Worm (Caenorhabditis elegans) whole organism, L1 larva: ENCODE data around the gene Y56A3A.22.

ENCODE experiments used
- C16A3.4 ChIP-seq: fragments of 150-350 bp; optimal IDR thresholded peaks from 2 replicates; lab custom pipeline; 2014; ENCODE audit warnings: missing biosample characterization, missing genetic modification characterization
- alr-1 ChIP-seq: fragments of 200-800 bp; sonication (Bioruptor generic); optimal IDR thresholded peaks from 2 replicates; lab custom pipeline; 2018; ENCODE audit warnings: borderline replicate concordance, mild to moderate bottlenecking, missing genetic modification characterization, missing compliant biosample characterization
- aly-2 ChIP-seq: fragments of 150-350 bp; optimal IDR thresholded peaks from 2 replicates; lab custom pipeline; 2014; ENCODE audit warnings: missing biosample characterization, missing genetic modification characterization
- ama-1 ChIP-seq: fragments of 150-350 bp; optimal IDR thresholded peaks from 2 replicates; lab custom pipeline; 2014
- ceh-63 ChIP-seq: fragments of 200-800 bp; sonication (Bioruptor generic); optimal IDR thresholded peaks from 2 replicates; lab custom pipeline; 2018; ENCODE audit warnings: mild to moderate bottlenecking, missing genetic modification characterization, missing compliant biosample characterization
- ceh-90 ChIP-seq: sonication (generic microtip); optimal IDR thresholded peaks from 2 replicates; lab custom pipeline; 2016; ENCODE audit warnings: missing genetic modification characterization, missing compliant biosample characterization
- ces-1 ChIP-seq: fragments of 150-350 bp; optimal IDR thresholded peaks from 2 replicates; lab custom pipeline; 2014; ENCODE audit warnings: missing biosample characterization, missing genetic modification reagents, missing genetic modification characterization
- efl-1 ChIP-seq, 4 experiments: fragments of 150-350 bp; optimal IDR thresholded peaks in 3 of 4; peaks in 1 of 4; 1 replicate in 1 of 4; 2 replicates in 3 of 4; lab custom pipeline; 2014; ENCODE audit warnings: missing biosample characterization in 2 of 4, missing genetic modification characterization in 2 of 4, missing genetic modification reagents in 2 of 4
- egl-13 ChIP-seq: sonication (generic microtip); optimal IDR thresholded peaks from 2 replicates; lab custom pipeline; 2016; ENCODE audit warnings: missing genotype, missing genetic modification reagents, missing genetic modification characterization, missing compliant biosample characterization
- elt-2 ChIP-seq: sonication (generic microtip); optimal IDR thresholded peaks from 2 replicates; lab custom pipeline; 2016; ENCODE audit warnings: missing genetic modification characterization, mild to moderate bottlenecking, inconsistent platforms, missing compliant biosample characterization, missing genetic modification reagents
- elt-3 ChIP-seq, 6 experiments: fragments of 150-350 bp in 1 of 6; sonication (generic microtip); optimal IDR thresholded peaks; 2 replicates each; lab custom pipeline; 2017 to 2018; ENCODE audit warnings: missing biosample characterization in 6 of 6, missing genetic modification characterization in 6 of 6, inconsistent platforms in 1 of 6
- fkh-10 ChIP-seq: sonication (generic microtip); optimal IDR thresholded peaks from 2 replicates; lab custom pipeline; 2017; ENCODE audit warnings: missing biosample characterization, missing genetic modification reagents, missing genetic modification characterization
- fkh-4 ChIP-seq: sonication (generic microtip); optimal IDR thresholded peaks from 2 replicates; lab custom pipeline; 2016; ENCODE audit warnings: missing compliant biosample characterization, missing genetic modification characterization, borderline replicate concordance
- fkh-8 ChIP-seq: sonication (generic microtip); optimal IDR thresholded peaks from 2 replicates; lab custom pipeline; 2016; ENCODE audit warnings: mild to moderate bottlenecking, missing genetic modification characterization, missing compliant biosample characterization
- fos-1 ChIP-seq: fragments of 150-350 bp; optimal IDR thresholded peaks from 2 replicates; lab custom pipeline; 2014; ENCODE audit warnings: missing biosample characterization, missing genetic modification characterization
- grh-1 ChIP-seq: fragments of 200-800 bp; sonication (Bioruptor generic); IDR thresholded peaks from 2 replicates; pipeline ENCODE4 v1.3.6; 2022; ENCODE audit warnings: missing genetic modification reagents, missing genetic modification characterization, missing compliant biosample characterization
- hlh-17 ChIP-seq: fragments of 200-800 bp; sonication (Bioruptor generic); optimal IDR thresholded peaks from 2 replicates; lab custom pipeline; 2018; ENCODE audit warnings: missing genetic modification characterization, mild to moderate bottlenecking, missing compliant biosample characterization, moderate library complexity, borderline replicate concordance
- hpl-2 ChIP-seq: fragments of 150-350 bp; optimal IDR thresholded peaks from 2 replicates; lab custom pipeline; 2014; ENCODE audit warnings: missing biosample characterization, missing genetic modification reagents, missing genetic modification characterization
- lin-14 ChIP-seq: fragments of 200-800 bp; sonication (Bioruptor generic); optimal IDR thresholded peaks from 2 replicates; lab custom pipeline; 2018; ENCODE audit warnings: mild to moderate bottlenecking, missing genetic modification characterization, moderate library complexity, missing compliant biosample characterization
- lin-35 ChIP-seq, 2 experiments: fragments of 150-350 bp; optimal IDR thresholded peaks; 2 replicates each; lab custom pipeline; 2014; ENCODE audit warnings: missing biosample characterization in 2 of 2, missing genetic modification characterization in 2 of 2, missing genetic modification reagents in 2 of 2
- lin-39 ChIP-seq: fragments of 150-350 bp; optimal IDR thresholded peaks from 2 replicates; lab custom pipeline; 2014; ENCODE audit warnings: missing biosample characterization, missing genetic modification reagents, missing genetic modification characterization
- lir-3 ChIP-seq: sonication (generic microtip); optimal IDR thresholded peaks from 2 replicates; lab custom pipeline; 2016; ENCODE audit warnings: mild to moderate bottlenecking, missing genetic modification characterization, moderate library complexity, missing compliant biosample characterization; ENCODE audit not compliant: poor library complexity
- lsy-2 ChIP-seq, 2 experiments: fragments of 150-350 bp; optimal IDR thresholded peaks; 2 replicates each; lab custom pipeline; 2014; ENCODE audit warnings: missing biosample characterization in 2 of 2, missing genetic modification characterization in 2 of 2
- mab-9 ChIP-seq: fragments of 200-800 bp; sonication (Bioruptor generic); IDR thresholded peaks from 2 replicates; pipeline ENCODE4 v1.3.6; 2022; ENCODE audit warnings: missing genetic modification reagents, missing genetic modification characterization, missing compliant biosample characterization
- nhr-11 ChIP-seq: fragments of 150-350 bp; optimal IDR thresholded peaks from 2 replicates; lab custom pipeline; 2014; ENCODE audit warnings: missing biosample characterization, missing genetic modification characterization
- nhr-12 ChIP-seq: sonication (generic microtip); optimal IDR thresholded peaks from 2 replicates; lab custom pipeline; 2017; ENCODE audit warnings: missing biosample characterization, missing genetic modification characterization
- nhr-19 ChIP-seq: fragments of 200-800 bp; sonication (Bioruptor generic); conservative IDR thresholded peaks from 2 replicates; pipeline ENCODE4 v1.3.6; 2022; ENCODE audit warnings: missing genetic modification characterization, missing compliant biosample characterization
- nhr-20 ChIP-seq: sonication (generic microtip); optimal IDR thresholded peaks from 2 replicates; lab custom pipeline; 2016; ENCODE audit warnings: mild to moderate bottlenecking, missing genetic modification characterization, missing compliant biosample characterization
- nhr-47 ChIP-seq: sonication (generic microtip); optimal IDR thresholded peaks from 2 replicates; lab custom pipeline; 2016; ENCODE audit warnings: mild to moderate bottlenecking, missing genetic modification characterization, moderate library complexity, missing compliant biosample characterization
- nhr-71 ChIP-seq: sonication (generic microtip); optimal IDR thresholded peaks from 2 replicates; lab custom pipeline; 2016; ENCODE audit warnings: mild to moderate bottlenecking, missing genetic modification characterization, moderate library complexity, missing compliant biosample characterization
- nhr-90 ChIP-seq: sonication (generic microtip); optimal IDR thresholded peaks from 2 replicates; lab custom pipeline; 2016; ENCODE audit warnings: mild to moderate bottlenecking, missing genetic modification characterization, missing compliant biosample characterization; ENCODE audit not compliant: poor library complexity
- pag-3 ChIP-seq: sonication (generic microtip); optimal IDR thresholded peaks from 2 replicates; lab custom pipeline; 2017; ENCODE audit warnings: missing genetic modification characterization, mild to moderate bottlenecking, missing compliant biosample characterization, antibody characterized with exemption, borderline replicate concordance; ENCODE audit not compliant: insufficient read depth
- pax-3 ChIP-seq: fragments of 200-800 bp; sonication (Bioruptor generic); optimal IDR thresholded peaks from 2 replicates; lab custom pipeline; 2018; ENCODE audit warnings: mild to moderate bottlenecking, missing genetic modification characterization, moderate library complexity, missing compliant biosample characterization
- rnt-1 ChIP-seq: sonication (generic microtip); optimal IDR thresholded peaks from 2 replicates; lab custom pipeline; 2016; ENCODE audit warnings: mild to moderate bottlenecking, missing genetic modification characterization, moderate library complexity, missing compliant biosample characterization
- skn-1 ChIP-seq: fragments of 150-350 bp; optimal IDR thresholded peaks from 2 replicates; lab custom pipeline; 2014; ENCODE audit warnings: missing biosample characterization, missing genetic modification characterization
- snu-23 ChIP-seq: sonication (generic microtip); optimal IDR thresholded peaks from 2 replicates; lab custom pipeline; 2016; ENCODE audit warnings: missing genetic modification characterization, missing compliant biosample characterization
- sup-37 ChIP-seq: fragments of 200-800 bp; sonication (Bioruptor generic); optimal IDR thresholded peaks from 2 replicates; lab custom pipeline; 2018; ENCODE audit warnings: mild to moderate bottlenecking, missing genetic modification characterization, missing compliant biosample characterization
- tbx-2 ChIP-seq: sonication (generic microtip); optimal IDR thresholded peaks from 2 replicates; lab custom pipeline; 2016; ENCODE audit warnings: missing genetic modification characterization, missing compliant biosample characterization
- tlp-1 ChIP-seq: fragments of 150-350 bp; optimal IDR thresholded peaks from 2 replicates; lab custom pipeline; 2014; ENCODE audit warnings: missing biosample characterization, missing genetic modification characterization
- unc-130 ChIP-seq: fragments of 150-350 bp; optimal IDR thresholded peaks from 2 replicates; lab custom pipeline; 2017; ENCODE audit warnings: missing biosample characterization, missing genetic modification characterization, inconsistent platforms
- unc-30 ChIP-seq: sonication (generic microtip); optimal IDR thresholded peaks from 2 replicates; lab custom pipeline; 2017; ENCODE audit warnings: missing biosample characterization, missing genetic modification characterization
- unc-86 ChIP-seq: sonication (generic microtip); optimal IDR thresholded peaks from 2 replicates; lab custom pipeline; 2016; ENCODE audit warnings: missing genetic modification characterization, missing compliant biosample characterization
- unc-98 ChIP-seq: fragments of 200-800 bp; sonication (Bioruptor generic); IDR thresholded peaks from 2 replicates; pipeline ENCODE4 v1.3.6; 2022; ENCODE audit warnings: missing genetic modification characterization, missing compliant biosample characterization
- zip-4 ChIP-seq: fragments of 200-800 bp; sonication (Bioruptor generic); optimal IDR thresholded peaks from 2 replicates; lab custom pipeline; 2018; ENCODE audit warnings: mild to moderate bottlenecking, missing genetic modification characterization, moderate library complexity, missing compliant biosample characterization
- ztf-4 ChIP-seq: fragments of 150-350 bp; optimal IDR thresholded peaks from 2 replicates; lab custom pipeline; 2014; ENCODE audit warnings: missing biosample characterization, missing genetic modification characterization

Gene Y56A3A.22

DNA sequence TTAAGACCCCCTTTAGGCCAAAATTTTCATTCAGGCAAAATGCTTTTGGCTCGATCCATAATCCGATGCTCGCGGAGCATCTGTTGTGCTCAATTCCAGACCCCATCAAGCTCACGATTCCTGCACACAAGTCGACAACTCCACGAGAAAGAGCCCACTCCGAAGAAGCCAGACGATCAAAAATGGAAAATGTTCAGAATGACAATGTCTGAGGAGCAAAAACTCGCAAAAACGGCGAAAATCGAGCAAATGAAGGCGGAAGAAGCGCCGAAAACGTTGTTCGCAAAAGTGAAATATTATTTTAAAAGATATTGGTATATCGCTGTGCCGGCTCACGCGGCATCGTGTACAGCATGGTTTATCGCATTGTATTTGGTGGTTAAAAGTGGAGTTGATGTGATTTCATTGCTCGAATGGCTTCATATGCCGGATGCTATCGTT is at the start of gene Y56A3A.22:
Gene Y56A3A.22 (plus strand): TSS at position 35 of the 441 bp plus-strand sequence.
- peak; percentile 25 for TF ChIP-seq grh-1 (GFP tag; lab: Robert Waterston, UW)
- peak; percentile 39 for TF ChIP-seq rnt-1 (tag; lab: Kevin White, UChicago)
- TF ChIP-seq nhr-11 (tag; lab: Kevin White, UChicago): no peak
- TF ChIP-seq pag-3 (tag; lab: Kevin White, UChicago): no peak
- no peak for TF ChIP-seq ceh-63
- no peak for TF ChIP-seq C16A3.4 (tag; lab: Kevin White, UChicago)
- no peak for TF ChIP-seq fos-1 (tag; lab: Kevin White, UChicago)
- peak; percentile 57 for TF ChIP-seq nhr-90 (tag; lab: Kevin White, UChicago)
- TF ChIP-seq lin-35 (GFP tag; optimal IDR thresholded peaks at IDR 0.05; lab: Kevin White, UChicago): peak in 1 of 2 experiments; percentile 29
- no peak for TF ChIP-seq sup-37 (GFP tag; lab: Kevin White, UChicago)
- TF ChIP-seq fkh-8 (tag; lab: Kevin White, UChicago): no peak
- peak; percentile 7 to 18 for TF ChIP-seq efl-1 (optimal IDR thresholded peaks at IDR 0.05; lab: Kevin White, UChicago)
- TF ChIP-seq efl-1 (GFP tag; optimal IDR thresholded peaks at IDR 0.05 in 1 of 2; lab: Kevin White, UChicago): peak in 1 of 2 experiments; percentile 91
- peak in 1 of 2 experiments; percentile 7 for TF ChIP-seq lsy-2 (tag; optimal IDR thresholded peaks at IDR 0.05; lab: Kevin White, UChicago)
- no peak for TF ChIP-seq ceh-90
- TF ChIP-seq lin-39: no peak
- TF ChIP-seq ama-1 (lab: Kevin White, UChicago): peak; percentile 86
- TF ChIP-seq skn-1: no peak
- TF ChIP-seq nhr-12 (tag; lab: Kevin White, UChicago): no peak
- TF ChIP-seq unc-86 (tag; lab: Kevin White, UChicago): no peak
- TF ChIP-seq elt-3 (tag; optimal IDR thresholded peaks at IDR 0.05; lab: Kevin White, UChicago): no peak
- peak; percentile 7 for TF ChIP-seq tbx-2 (tag; lab: Kevin White, UChicago)
- TF ChIP-seq egl-13 (tag; lab: Kevin White, UChicago): no peak
- TF ChIP-seq tlp-1 (tag; lab: Kevin White, UChicago): no peak
- peak; percentile 62 for TF ChIP-seq nhr-71 (tag; lab: Kevin White, UChicago)
- peak; percentile 27 for TF ChIP-seq zip-4
- no peak for TF ChIP-seq nhr-19
- TF ChIP-seq ces-1 (GFP tag; lab: Kevin White, UChicago): no peak
- TF ChIP-seq elt-2 (tag; lab: Kevin White, UChicago): peak; percentile 29
- TF ChIP-seq hlh-17 (GFP tag; lab: Kevin White, UChicago): peak; percentile 43
- no peak for TF ChIP-seq alr-1 (tag; lab: Kevin White, UChicago)
- TF ChIP-seq fkh-4: no peak
- TF ChIP-seq mab-9: no peak
- no peak for TF ChIP-seq fkh-10 (GFP tag; lab: Kevin White, UChicago)
- peak; percentile 33 for TF ChIP-seq pax-3 (tag; lab: Kevin White, UChicago)
- TF ChIP-seq snu-23 (GFP tag; lab: Kevin White, UChicago): peak; percentile 14
- TF ChIP-seq nhr-47: peak; percentile 40
- peak; percentile 80 for TF ChIP-seq ztf-4 (tag; lab: Kevin White, UChicago)
- TF ChIP-seq unc-30: no peak
- TF ChIP-seq unc-98 (GFP tag; lab: Robert Waterston, UW): no peak
- TF ChIP-seq lir-3 (tag; lab: Kevin White, UChicago): no peak
- no peak for TF ChIP-seq unc-130 (tag; lab: Kevin White, UChicago)
- TF ChIP-seq lin-14: no peak
- no peak for TF ChIP-seq nhr-20 (tag; lab: Kevin White, UChicago)
- no peak for TF ChIP-seq hpl-2 (GFP tag; lab: Kevin White, UChicago)
- TF ChIP-seq aly-2: peak; percentile 70
